Worm (Caenorhabditis elegans): ENCODE data around the gene ubxn-2.

The ubxn-2 gene

DNA sequence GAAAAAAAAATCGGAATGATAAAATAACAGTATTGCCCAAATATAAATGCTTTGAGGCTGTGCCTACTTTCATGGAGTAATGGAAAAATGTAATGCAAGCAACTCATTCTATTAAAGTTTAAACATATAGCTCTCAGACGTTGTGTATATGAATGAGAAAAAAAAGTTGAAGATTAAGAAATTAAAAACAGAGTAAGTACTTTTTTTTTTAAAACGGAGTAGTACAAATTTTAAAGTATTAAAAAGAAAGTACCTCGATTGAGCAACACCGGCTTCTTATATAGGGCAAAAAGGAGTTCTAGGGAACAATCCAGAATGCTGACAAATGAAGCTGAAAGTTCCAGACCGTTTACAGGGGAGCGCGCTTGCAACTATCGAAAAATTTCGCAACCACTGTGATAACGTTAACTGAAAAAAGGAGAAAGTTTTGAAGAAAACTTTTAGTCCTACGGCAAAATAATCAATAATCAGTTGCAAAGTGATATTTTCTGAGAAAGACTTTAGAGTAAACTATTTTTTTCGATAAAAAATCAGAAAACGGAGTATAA lies 14.4 kb downstream of the ubxn-2 start:
- TF ChIP-seq ztf-11 (tag; optimal IDR thresholded peaks at IDR 0.05) (no peak), jun-1 (tag; optimal IDR thresholded peaks at IDR 0.05) (no peak), ceh-28 (tag; optimal IDR thresholded peaks at IDR 0.05) (no peak), pqm-1 (tag; optimal IDR thresholded peaks at IDR 0.05) (peak; percentile 60), nfya-1 (tag; optimal IDR thresholded peaks at IDR 0.05; ENCODE audit: insufficient read depth) (peak; percentile 0), pha-4 (tag; optimal IDR thresholded peaks at IDR 0.05) (peak; percentile 31), ceh-82 (tag; optimal IDR thresholded peaks at IDR 0.05) (no peak), unc-39 (tag; optimal IDR thresholded peaks at IDR 0.05) (no peak), daf-12 (tag; optimal IDR thresholded peaks at IDR 0.05) (no peak), mml-1 (tag; optimal IDR thresholded peaks at IDR 0.05) (no peak), ceh-9 (tag; optimal IDR thresholded peaks at IDR 0.05) (no peak), ztf-4 (tag; optimal IDR thresholded peaks at IDR 0.05) (no peak), hmg-11 (tag; optimal IDR thresholded peaks at IDR 0.05) (no peak), tbx-2 (tag; optimal IDR thresholded peaks at IDR 0.05) (no peak), lin-39 (tag; optimal IDR thresholded peaks at IDR 0.05) (no peak), nhr-28 (tag; optimal IDR thresholded peaks at IDR 0.05) (no peak), lin-15B (tag; optimal IDR thresholded peaks at IDR 0.05) (peak; percentile 18), fos-1 (tag; optimal IDR thresholded peaks at IDR 0.05) (no peak), ZK546.5 (tag; optimal IDR thresholded peaks at IDR 0.05) (no peak), fkh-2 (tag; optimal IDR thresholded peaks at IDR 0.05) (no peak), skn-1 (tag; optimal IDR thresholded peaks at IDR 0.05) (peak; percentile 34), mdl-1 (tag; optimal IDR thresholded peaks at IDR 0.05) (no peak), unc-62 (GFP tag; optimal IDR thresholded peaks at IDR 0.05) (no peak), aly-2 (tag; optimal IDR thresholded peaks at IDR 0.05) (no peak), sea-2 (GFP tag; optimal IDR thresholded peaks at IDR 0.05) (no peak), egl-27 (tag; optimal IDR thresholded peaks at IDR 0.05) (no peak), nhr-25 (tag; optimal IDR thresholded peaks at IDR 0.05) (no peak), nhr-11 (tag; optimal IDR thresholded peaks at IDR 0.05) (no peak), eor-1 (tag; optimal IDR thresholded peaks at IDR 0.05) (no peak), elt-2 (tag; optimal IDR thresholded peaks at IDR 0.05) (peak; percentile 60)

ce11 chrIV:2710203-2710935 lies 15.2 kb downstream of the ubxn-2 start, which contains the start of gene Y94H6A.10:
TSS of gene Y94H6A.10 (minus strand) at chrIV:2710666.
- TF ChIP-seq sea-2 (GFP tag; optimal IDR thresholded peaks at IDR 0.05) (no peak), mdl-1 (tag; optimal IDR thresholded peaks at IDR 0.05) (no peak), ama-1 (optimal IDR thresholded peaks at IDR 0.05) (peak; percentile 79)

- TF ChIP-seq elt-2 (tag; optimal IDR thresholded peaks at IDR 0.05) (peak; percentile 55), nhr-237 (tag; optimal IDR thresholded peaks at IDR 0.05) (no peak), pha-4 (tag; optimal IDR thresholded peaks at IDR 0.05) (peak; percentile 39), fos-1 (tag; optimal IDR thresholded peaks at IDR 0.05) (peak; percentile 52), tbx-2 (tag; optimal IDR thresholded peaks at IDR 0.05) (no peak), mdl-1 (tag; optimal IDR thresholded peaks at IDR 0.05) (no peak)
These were observed 15.9 kb downstream of the ubxn-2 start for ce11 chrIV:2709590-2710201.

ce11 chrIV:2708329-2708965 lies 17.2 kb downstream of the ubxn-2 start:
- no peak for TF ChIP-seq ztf-11 (tag; optimal IDR thresholded peaks at IDR 0.05)
- TF ChIP-seq ztf-4 (tag; optimal IDR thresholded peaks at IDR 0.05) = no peak
- TF ChIP-seq jun-1 (tag; optimal IDR thresholded peaks at IDR 0.05) = peak; percentile 87
- no peak for TF ChIP-seq nhr-28 (tag; optimal IDR thresholded peaks at IDR 0.05)
- peak; percentile 17 for TF ChIP-seq skn-1 (tag; optimal IDR thresholded peaks at IDR 0.05)
- TF ChIP-seq tbx-2 (tag; optimal IDR thresholded peaks at IDR 0.05) = peak; percentile 64
- peak; percentile 92 for TF ChIP-seq lin-39 (tag; optimal IDR thresholded peaks at IDR 0.05)
- peak; percentile 73 for TF ChIP-seq ceh-28 (tag; optimal IDR thresholded peaks at IDR 0.05)
- TF ChIP-seq hmg-11 (tag; optimal IDR thresholded peaks at IDR 0.05) = peak; percentile 99
- TF ChIP-seq nhr-23 (tag; optimal IDR thresholded peaks at IDR 0.05) = peak; percentile 71
- peak; percentile 81 for TF ChIP-seq lin-15B (tag; optimal IDR thresholded peaks at IDR 0.05)
- TF ChIP-seq mml-1 (tag; optimal IDR thresholded peaks at IDR 0.05) = no peak
- no peak for TF ChIP-seq nhr-12 (tag; optimal IDR thresholded peaks at IDR 0.05)
- no peak for TF ChIP-seq nhr-237 (tag; optimal IDR thresholded peaks at IDR 0.05)
- no peak for TF ChIP-seq ama-1 (optimal IDR thresholded peaks at IDR 0.05)
- TF ChIP-seq ceh-9 (tag; optimal IDR thresholded peaks at IDR 0.05) = no peak
- TF ChIP-seq lsy-12 (tag; optimal IDR thresholded peaks at IDR 0.05) = peak; percentile 53
- no peak for TF ChIP-seq aly-2 (tag; optimal IDR thresholded peaks at IDR 0.05)
- TF ChIP-seq nhr-77 (tag; optimal IDR thresholded peaks at IDR 0.05) = no peak
- TF ChIP-seq pha-4 (tag; optimal IDR thresholded peaks at IDR 0.05) = peak; percentile 83
- TF ChIP-seq unc-62 (GFP tag; optimal IDR thresholded peaks at IDR 0.05) = no peak
- peak; percentile 39 for TF ChIP-seq egl-27 (tag; optimal IDR thresholded peaks at IDR 0.05)
- TF ChIP-seq nhr-76 (tag; optimal IDR thresholded peaks at IDR 0.05) = no peak
- TF ChIP-seq fkh-10 (GFP tag; optimal IDR thresholded peaks at IDR 0.05) = peak; percentile 78
- peak; percentile 94 for TF ChIP-seq nfya-1 (tag; optimal IDR thresholded peaks at IDR 0.05; ENCODE audit: insufficient read depth)
- TF ChIP-seq nhr-11 (tag; optimal IDR thresholded peaks at IDR 0.05) = peak; percentile 50
- TF ChIP-seq pqm-1 (tag; optimal IDR thresholded peaks at IDR 0.05) = peak; percentile 35
- TF ChIP-seq daf-12 (tag; optimal IDR thresholded peaks at IDR 0.05) = no peak
- TF ChIP-seq ZK546.5 (tag; optimal IDR thresholded peaks at IDR 0.05) = no peak
- TF ChIP-seq zag-1 (tag; optimal IDR thresholded peaks at IDR 0.05) = no peak
- no peak for TF ChIP-seq fkh-2 (tag; optimal IDR thresholded peaks at IDR 0.05)
- TF ChIP-seq R02D3.7 (tag; optimal IDR thresholded peaks at IDR 0.05) = peak; percentile 45
- peak; percentile 86 for TF ChIP-seq mdl-1 (tag; optimal IDR thresholded peaks at IDR 0.05)
